Worm (Caenorhabditis elegans) whole organism, young adult: ENCODE results near the gene K04A8.19.

ENCODE experiments used
- B0336.3 ChIP-seq: fragments of 200-800 bp; sonication (Bioruptor generic); IDR thresholded peaks from 2 replicates; pipeline ENCODE4 v1.3.6; 2022; ENCODE audit warnings: missing genetic modification characterization, missing compliant biosample characterization
- D2030.7 ChIP-seq: fragments of 200-800 bp; sonication (Bioruptor generic); IDR thresholded peaks from 2 replicates; pipeline ENCODE4 v1.3.6; 2022; ENCODE audit warnings: missing genetic modification reagents, missing genetic modification characterization, missing compliant biosample characterization
- F22D6.2 ChIP-seq: sonication (generic microtip); optimal IDR thresholded peaks from 2 replicates; lab custom pipeline; 2016; ENCODE audit warnings: mild to moderate bottlenecking, missing genetic modification characterization, missing compliant biosample characterization
- F33H1.4 ChIP-seq: fragments of 200-800 bp; sonication (Bioruptor generic); IDR thresholded peaks from 2 replicates; pipeline ENCODE4 v1.3.6; 2022; ENCODE audit warnings: missing genetic modification reagents, missing genetic modification characterization, missing compliant biosample characterization
- F52B5.7 ChIP-seq: sonication (generic microtip); optimal IDR thresholded peaks from 2 replicates; lab custom pipeline; 2016; ENCODE audit warnings: mild to moderate bottlenecking, missing genetic modification characterization, missing compliant biosample characterization
- F57C9.4 ChIP-seq: sonication (generic microtip); optimal IDR thresholded peaks from 2 replicates; lab custom pipeline; 2017; ENCODE audit warnings: mild to moderate bottlenecking, missing genetic modification characterization, missing compliant biosample characterization
- K11D2.4 ChIP-seq: fragments of 200-800 bp; sonication (Bioruptor generic); IDR thresholded peaks from 2 replicates; pipeline ENCODE4 v1.3.6; 2022; ENCODE audit warnings: missing genetic modification reagents, missing genetic modification characterization, missing compliant biosample characterization
- K12H6.12 ChIP-seq: fragments of 200-800 bp; sonication (Bioruptor generic); optimal IDR thresholded peaks from 2 replicates; lab custom pipeline; 2018; ENCODE audit warnings: mild to moderate bottlenecking, missing genetic modification characterization, missing compliant biosample characterization
- Y56A3A.18 ChIP-seq: fragments of 200-800 bp; sonication (Bioruptor generic); IDR thresholded peaks from 2 replicates; pipeline ENCODE4 v1.3.6; 2022; ENCODE audit warnings: missing genetic modification reagents, missing genetic modification characterization, missing compliant biosample characterization
- ZK185.1 ChIP-seq: sonication (generic microtip); optimal IDR thresholded peaks from 2 replicates; lab custom pipeline; 2016; ENCODE audit warnings: mild to moderate bottlenecking, missing genetic modification characterization, missing compliant biosample characterization; ENCODE audit not compliant: poor library complexity, severe bottlenecking
- ama-1 ChIP-seq, 3 experiments: fragments of 150-350 bp in 1 of 3; sonication (generic microtip) in 2 of 3; optimal IDR thresholded peaks; 2 replicates each; lab custom pipeline; 2014 to 2018; ENCODE audit warnings: missing biosample characterization in 2 of 3, missing genetic modification characterization in 2 of 3, missing genetic modification reagents in 2 of 3
- ceh-100 ChIP-seq: fragments of 200-800 bp; sonication (Bioruptor generic); IDR thresholded peaks from 2 replicates; pipeline ENCODE4 v1.3.6; 2022; ENCODE audit warnings: missing genetic modification reagents, missing genetic modification characterization, missing compliant biosample characterization
- ceh-27 ChIP-seq: fragments of 200-800 bp; sonication (Bioruptor generic); optimal IDR thresholded peaks from 2 replicates; lab custom pipeline; 2018; ENCODE audit warnings: mild to moderate bottlenecking, missing genetic modification characterization, moderate library complexity, missing compliant biosample characterization
- ceh-58 ChIP-seq: fragments of 200-800 bp; sonication (Bioruptor generic); IDR thresholded peaks from 2 replicates; pipeline ENCODE4 v1.3.6; 2022; ENCODE audit warnings: missing genetic modification characterization, missing compliant biosample characterization
- ceh-91 ChIP-seq: fragments of 200-800 bp; sonication (Bioruptor generic); IDR thresholded peaks from 2 replicates; pipeline ENCODE4 v1.3.6; 2022; ENCODE audit warnings: missing genetic modification reagents, missing genetic modification characterization, missing compliant biosample characterization
- die-1 ChIP-seq: sonication (generic microtip); optimal IDR thresholded peaks from 2 replicates; lab custom pipeline; 2016; ENCODE audit warnings: missing genotype, mild to moderate bottlenecking, missing genetic modification characterization, missing compliant biosample characterization
- dox-1 ChIP-seq: fragments of 200-800 bp; sonication (Bioruptor generic); IDR thresholded peaks from 2 replicates; pipeline ENCODE4 v1.3.6; 2022; ENCODE audit warnings: missing genetic modification reagents, missing genetic modification characterization, missing compliant biosample characterization
- dpl-1 ChIP-seq: fragments of 150-350 bp; optimal IDR thresholded peaks from 2 replicates; lab custom pipeline; 2014; ENCODE audit warnings: missing biosample characterization, missing genetic modification reagents, missing genetic modification characterization
- efl-1 ChIP-seq: fragments of 150-350 bp; optimal IDR thresholded peaks from 2 replicates; lab custom pipeline; 2014; ENCODE audit warnings: missing biosample characterization, missing genetic modification reagents, missing genetic modification characterization
- egl-18 ChIP-seq: fragments of 200-800 bp; sonication (Bioruptor generic); IDR thresholded peaks from 2 replicates; pipeline ENCODE4 v1.3.6; 2022; ENCODE audit warnings: missing genetic modification reagents, missing genetic modification characterization, missing compliant biosample characterization
- egl-44 ChIP-seq: fragments of 200-800 bp; sonication (Bioruptor generic); IDR thresholded peaks from 2 replicates; pipeline ENCODE4 v1.3.6; 2022; ENCODE audit warnings: missing genetic modification reagents, missing genetic modification characterization, missing compliant biosample characterization
- him-1 ChIP-seq: sonication (generic microtip); optimal IDR thresholded peaks from 2 replicates; lab custom pipeline; 2016; ENCODE audit warnings: missing genotype, missing genetic modification reagents, missing genetic modification characterization, missing compliant biosample characterization
- hlh-12 ChIP-seq: sonication (generic microtip); optimal IDR thresholded peaks from 2 replicates; lab custom pipeline; 2016; ENCODE audit warnings: missing genetic modification characterization, missing compliant biosample characterization
- hmg-20 ChIP-seq: fragments of 200-800 bp; sonication (Bioruptor generic); IDR thresholded peaks from 2 replicates; pipeline ENCODE4 v1.3.6; 2022; ENCODE audit warnings: missing genetic modification reagents, missing genetic modification characterization, missing compliant biosample characterization
- hsf-1 ChIP-seq: fragments of 200-800 bp; sonication (Bioruptor generic); IDR thresholded peaks from 2 replicates; pipeline ENCODE4 v1.3.6; 2022; ENCODE audit warnings: missing genetic modification reagents, missing genetic modification characterization, missing compliant biosample characterization
- let-607 ChIP-seq, 2 experiments: fragments of 200-800 bp in 1 of 2; sonication (Bioruptor generic) in 1 of 2; sonication (generic microtip) in 1 of 2; optimal IDR thresholded peaks; 2 replicates each; lab custom pipeline; 2016 to 2018; ENCODE audit warnings: mild to moderate bottlenecking in 2 of 2, missing compliant biosample characterization in 2 of 2, missing genetic modification characterization in 2 of 2, moderate library complexity in 2 of 2, missing genotype in 1 of 2
- lin-40 ChIP-seq: sonication (generic microtip); optimal IDR thresholded peaks from 2 replicates; lab custom pipeline; 2016; ENCODE audit warnings: missing genetic modification characterization, mild to moderate bottlenecking, missing compliant biosample characterization, missing genotype, missing genetic modification reagents
- lsl-1 ChIP-seq: fragments of 200-800 bp; sonication (Bioruptor generic); optimal IDR thresholded peaks from 2 replicates; lab custom pipeline; 2018; ENCODE audit warnings: mild to moderate bottlenecking, missing genetic modification characterization, moderate library complexity, missing compliant biosample characterization
- lsy-27 ChIP-seq: sonication (generic microtip); optimal IDR thresholded peaks from 2 replicates; lab custom pipeline; 2017; ENCODE audit warnings: missing genetic modification characterization, mild to moderate bottlenecking, missing compliant biosample characterization, antibody characterized with exemption, missing genotype, borderline replicate concordance; ENCODE audit not compliant: insufficient read depth
- madf-6 ChIP-seq: fragments of 200-800 bp; sonication (Bioruptor generic); IDR thresholded peaks from 2 replicates; pipeline ENCODE4 v1.3.6; 2022; ENCODE audit warnings: missing genetic modification reagents, missing genetic modification characterization, missing compliant biosample characterization
- madf-8 ChIP-seq: fragments of 200-800 bp; sonication (Bioruptor generic); conservative IDR thresholded peaks from 2 replicates; pipeline ENCODE4 v1.3.6; 2022; ENCODE audit warnings: missing genetic modification reagents, missing genetic modification characterization, missing compliant biosample characterization
- mcd-1 ChIP-seq: fragments of 200-800 bp; sonication (Bioruptor generic); IDR thresholded peaks from 2 replicates; pipeline ENCODE4 v1.3.6; 2022; ENCODE audit warnings: missing genetic modification reagents, missing genetic modification characterization, missing compliant biosample characterization
- mes-4 ChIP-seq: sonication (generic microtip); optimal IDR thresholded peaks from 2 replicates; lab custom pipeline; 2016; ENCODE audit warnings: missing genotype, missing genetic modification characterization, missing compliant biosample characterization
- nfyb-1 ChIP-seq: fragments of 200-800 bp; sonication (Bioruptor generic); IDR thresholded peaks from 2 replicates; pipeline ENCODE4 v1.3.6; 2022; ENCODE audit warnings: missing genetic modification reagents, missing genetic modification characterization, missing compliant biosample characterization
- nhr-27 ChIP-seq: fragments of 200-800 bp; sonication (Bioruptor generic); optimal IDR thresholded peaks from 2 replicates; lab custom pipeline; 2018; ENCODE audit warnings: mild to moderate bottlenecking, missing genetic modification characterization, moderate library complexity, missing compliant biosample characterization
- nhr-80 ChIP-seq: sonication (generic microtip); optimal IDR thresholded peaks from 2 replicates; lab custom pipeline; 2016; ENCODE audit warnings: missing genetic modification characterization, missing compliant biosample characterization
- pha-4 ChIP-seq: fragments of 150-350 bp; sonication (generic microtip); optimal IDR thresholded peaks from 2 replicates; lab custom pipeline; 2014; ENCODE audit warnings: missing biosample characterization, missing genetic modification reagents, missing genetic modification characterization
- rcor-1 ChIP-seq: fragments of 200-800 bp; sonication (Bioruptor generic); IDR thresholded peaks from 2 replicates; pipeline ENCODE4 v1.3.6; 2022; ENCODE audit warnings: missing genetic modification reagents, missing genetic modification characterization, missing compliant biosample characterization
- somi-1 ChIP-seq: fragments of 200-800 bp; sonication (Bioruptor generic); optimal IDR thresholded peaks from 2 replicates; lab custom pipeline; 2018; ENCODE audit warnings: mild to moderate bottlenecking, missing genetic modification characterization, missing compliant biosample characterization
- tlf-1 ChIP-seq: fragments of 200-800 bp; sonication (Bioruptor generic); optimal IDR thresholded peaks from 2 replicates; lab custom pipeline; 2018; ENCODE audit warnings: mild to moderate bottlenecking, missing genetic modification characterization, missing compliant biosample characterization
- xnd-1 ChIP-seq: sonication (generic microtip); optimal IDR thresholded peaks from 2 replicates; lab custom pipeline; 2016; ENCODE audit warnings: missing genotype, missing genetic modification reagents, missing genetic modification characterization, missing compliant biosample characterization
- ztf-18 ChIP-seq: sonication (generic microtip); optimal IDR thresholded peaks from 2 replicates; lab custom pipeline; 2016; ENCODE audit warnings: missing genotype, mild to moderate bottlenecking, missing genetic modification characterization, missing compliant biosample characterization
- ztf-26 ChIP-seq: sonication (generic microtip); optimal IDR thresholded peaks from 2 replicates; lab custom pipeline; 2017; ENCODE audit warnings: missing genetic modification characterization, missing compliant biosample characterization
- ztf-28 ChIP-seq: fragments of 200-800 bp; sonication (Bioruptor generic); IDR thresholded peaks from 2 replicates; pipeline ENCODE4 v1.3.6; 2022; ENCODE audit warnings: missing genetic modification reagents, missing genetic modification characterization, missing compliant biosample characterization

Gene K04A8.19

ce11 chrV:6517305-6518224 is 36.6 kb downstream of the K04A8.19 start:
- TF ChIP-seq K11D2.4 (GFP tag; lab: Robert Waterston, UW) (peak; percentile 35; the same call in 1 of the 2 replicates), hsf-1 (GFP tag; lab: Robert Waterston, UW) (no peak), F22D6.2 (tag; lab: Kevin White, UChicago) (peak; percentile 1), lsl-1 (GFP tag; lab: Kevin White, UChicago) (peak; percentile 76), die-1 (tag; lab: Kevin White, UChicago) (no peak), madf-6 (GFP tag; lab: Robert Waterston, UW) (peak; percentile 67; the same call in 1 of the 2 replicates), ceh-27 (GFP tag; lab: Kevin White, UChicago) (no peak), madf-8 (peak; percentile 46), ceh-91 (GFP tag; lab: Robert Waterston, UW) (0 out of 2 replicates have a peak, but pooled peaks have one; percentile 15), efl-1 (GFP tag; lab: Kevin White, UChicago) (peak; percentile 63), lin-40 (tag; lab: Kevin White, UChicago) (peak; percentile 29), pha-4 (tag; lab: Kevin White, UChicago) (peak; percentile 42), xnd-1 (tag; lab: Kevin White, UChicago) (peak; percentile 54), let-607 (tag; optimal IDR thresholded peaks at IDR 0.05; lab: Kevin White, UChicago) (no peak), ceh-100 (GFP tag; lab: Robert Waterston, UW) (no peak), dpl-1 (GFP tag; lab: Kevin White, UChicago) (no peak), D2030.7 (GFP tag; lab: Robert Waterston, UW) (0 out of 2 replicates have a peak, but pooled peaks have one; percentile 23), F52B5.7 (no peak), rcor-1 (GFP tag; lab: Robert Waterston, UW) (no peak), ztf-28 (no peak), F33H1.4 (GFP tag; lab: Robert Waterston, UW) (peak; percentile 75), ceh-58 (GFP tag; lab: Robert Waterston, UW) (no peak), ztf-26 (peak; percentile 1), him-1 (tag; lab: Kevin White, UChicago) (peak; percentile 36), somi-1 (GFP tag; lab: Kevin White, UChicago) (peak; percentile 3), F57C9.4 (no peak)

- peak in 1 of 2 experiments; percentile 24 for TF ChIP-seq let-607 (tag; optimal IDR thresholded peaks at IDR 0.05; lab: Kevin White, UChicago)
- TF ChIP-seq tlf-1 (GFP tag; lab: Kevin White, UChicago): no peak
- no peak for TF ChIP-seq F22D6.2 (tag; lab: Kevin White, UChicago)
- TF ChIP-seq egl-18 (GFP tag; lab: Robert Waterston, UW): no peak
- no peak for TF ChIP-seq nhr-27
- no peak for TF ChIP-seq egl-44
- no peak for TF ChIP-seq ztf-28
- TF ChIP-seq ZK185.1 (tag; lab: Kevin White, UChicago): peak; percentile 4
- TF ChIP-seq ama-1 (optimal IDR thresholded peaks at IDR 0.05; lab: Kevin White, UChicago): peak; percentile 44
- TF ChIP-seq ama-1 (GFP tag; optimal IDR thresholded peaks at IDR 0.05; lab: Kevin White, UChicago): no peak
- peak; percentile 44; the same call in 1 of the 2 replicates for TF ChIP-seq mcd-1 (GFP tag; lab: Robert Waterston, UW)
- no peak for TF ChIP-seq ztf-18 (tag; lab: Kevin White, UChicago)
- no peak for TF ChIP-seq hlh-12
- TF ChIP-seq Y56A3A.18 (GFP tag; lab: Robert Waterston, UW): no peak
- peak; percentile 4 for TF ChIP-seq K12H6.12 (tag; lab: Kevin White, UChicago)
- TF ChIP-seq B0336.3 (GFP tag; lab: Robert Waterston, UW): no peak
- TF ChIP-seq lsy-27 (tag; lab: Kevin White, UChicago): no peak
- TF ChIP-seq hmg-20 (GFP tag; lab: Robert Waterston, UW): no peak
- peak; percentile 77 for TF ChIP-seq pha-4 (tag; lab: Kevin White, UChicago)
- 0 out of 2 replicates have a peak, but pooled peaks have one; percentile 10 for TF ChIP-seq dox-1 (GFP tag; lab: Robert Waterston, UW)
- no peak for TF ChIP-seq mes-4 (tag; lab: Kevin White, UChicago)
- peak; percentile 60 for TF ChIP-seq nhr-80 (tag; lab: Kevin White, UChicago)
- peak; percentile 40; the same call in 1 of the 2 replicates for TF ChIP-seq nfyb-1 (GFP tag; lab: Robert Waterston, UW)
Observed at ce11 chrV:6516491-6517304, 37.5 kb downstream of the K04A8.19 start, which contains the start of gene mdh-1. mdh-1 (minus strand) TSS chrV:6516526.
